Worm (Caenorhabditis elegans) whole organism, mixed stage, embryonic: ENCODE measurements around the gene F18F11.4.

Experiments used
- ceh-83 ChIP-seq: fragments of 200-800 bp; sonication (Bioruptor generic); optimal IDR thresholded peaks from 2 replicates; lab custom pipeline; 2018; ENCODE audit warnings: mild to moderate bottlenecking, missing genetic modification characterization, missing compliant biosample characterization
- mep-1 ChIP-seq: fragments of 150-350 bp; optimal IDR thresholded peaks from 2 replicates; lab custom pipeline; 2017; ENCODE audit warnings: missing biosample characterization, missing genetic modification reagents, missing genetic modification characterization, inconsistent platforms
- nhr-12 ChIP-seq: fragments of 150-350 bp; optimal IDR thresholded peaks from 2 replicates; lab custom pipeline; 2014; ENCODE audit warnings: missing biosample characterization, missing genetic modification characterization
- nhr-237 ChIP-seq: fragments of 150-350 bp; optimal IDR thresholded peaks from 2 replicates; lab custom pipeline; 2014; ENCODE audit warnings: missing biosample characterization, missing genetic modification characterization
- nhr-28 ChIP-seq: fragments of 150-350 bp; optimal IDR thresholded peaks from 2 replicates; lab custom pipeline; 2014; ENCODE audit warnings: missing biosample characterization, missing genetic modification characterization
- nhr-76 ChIP-seq: sonication (generic microtip); optimal IDR thresholded peaks from 2 replicates; lab custom pipeline; 2017; ENCODE audit warnings: missing biosample characterization, missing genetic modification characterization
- pha-4 ChIP-seq: fragments of 150-350 bp; optimal IDR thresholded peaks from 2 replicates; lab custom pipeline; 2018; ENCODE audit warnings: missing biosample characterization, missing genetic modification reagents, missing genetic modification characterization

DNA sequence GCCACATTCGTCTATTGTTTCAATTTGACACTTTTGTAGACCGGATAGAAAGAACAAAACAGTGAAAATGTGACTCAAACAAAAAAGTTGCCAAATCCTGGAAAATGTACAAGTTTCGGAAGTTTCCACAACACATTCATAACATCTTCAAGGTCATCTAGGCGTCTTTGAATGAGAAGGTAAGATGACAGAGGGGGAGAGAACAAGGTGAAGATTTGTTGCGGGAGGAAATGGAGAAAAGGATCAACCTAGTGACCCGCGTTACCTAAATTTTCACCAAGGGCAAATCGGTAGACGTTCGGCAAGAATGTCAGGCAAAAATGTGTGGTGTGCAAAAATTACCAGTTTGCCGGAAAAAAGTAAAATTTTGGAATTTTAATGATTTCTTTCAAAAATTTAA, 47.2 kb downstream of the F18F11.4 start:
- TF ChIP-seq ceh-83 (GFP tag; lab: Kevin White, UChicago) (no peak), mep-1 (no peak), nhr-12 (no peak), pha-4 (no peak), nhr-28 (no peak), nhr-237 (tag; lab: Kevin White, UChicago) (no peak), nhr-76 (no peak)
